Fruit fly (Drosophila melanogaster) whole organism, embryonic: ENCODE data around the gene CG46427.
A peak's percentile ranks its signal among the peaks of the same experiment; 100 is the strongest.

Experiments
- Antp ChIP-seq: fragments of 200-800 bp; sonication (Bioruptor generic); optimal IDR thresholded peaks from 3 replicates; lab custom pipeline; 2016; ENCODE audit warnings: missing biosample characterization, missing genetic modification characterization
- BEAF-32 ChIP-seq: fragments of 200-800 bp; sonication (Bioruptor generic); optimal IDR thresholded peaks from 3 replicates; lab custom pipeline; 2017; ENCODE audit warnings: missing biosample characterization, missing genetic modification characterization, mild to moderate bottlenecking, moderate library complexity, missing genetic modification reagents
- CG1024 ChIP-seq: fragments of 200-800 bp; sonication (Bioruptor generic); IDR thresholded peaks from 2 replicates; pipeline ENCODE4 v1.3.6; 2022; ENCODE audit warnings: missing biosample characterization, missing genetic modification characterization
- CG11398 ChIP-seq: fragments of 200-800 bp; sonication (Bioruptor generic); optimal IDR thresholded peaks from 2 replicates; lab custom pipeline; 2016; ENCODE audit warnings: missing biosample characterization, missing genetic modification characterization
- CG11696 ChIP-seq: fragments of 200-800 bp; sonication (Bioruptor generic); IDR thresholded peaks from 2 replicates; pipeline ENCODE4 v1.3.6; 2022; ENCODE audit warnings: missing biosample characterization, missing genetic modification characterization
- CG17912 ChIP-seq: fragments of 200-800 bp; sonication (Bioruptor generic); optimal IDR thresholded peaks from 2 replicates; lab custom pipeline; 2018; ENCODE audit warnings: missing biosample characterization, mild to moderate bottlenecking, missing genetic modification characterization
- CG18599 ChIP-seq: fragments of 200-800 bp; sonication (Bioruptor generic); optimal IDR thresholded peaks from 3 replicates; lab custom pipeline; 2017; ENCODE audit warnings: missing biosample characterization, missing genetic modification characterization, mild to moderate bottlenecking, moderate library complexity, missing genetic modification reagents
- CG31388 ChIP-seq: fragments of 200-800 bp; sonication (Bioruptor generic); optimal IDR thresholded peaks from 2 replicates; lab custom pipeline; 2016; ENCODE audit warnings: missing biosample characterization, missing genetic modification characterization
- CG31441 ChIP-seq: fragments of 200-800 bp; sonication (Bioruptor generic); IDR thresholded peaks from 2 replicates; pipeline ENCODE4 v1.3.6; 2022; ENCODE audit warnings: missing biosample characterization, missing genetic modification characterization
- CG3163 ChIP-seq: fragments of 200-800 bp; sonication (Bioruptor generic); optimal IDR thresholded peaks from 3 replicates; lab custom pipeline; 2016; ENCODE audit warnings: missing biosample characterization, missing genetic modification characterization
- CG32767 ChIP-seq: fragments of 200-800 bp; sonication (Bioruptor generic); IDR thresholded peaks from 2 replicates; pipeline ENCODE4 v1.3.6; 2022; ENCODE audit warnings: missing biosample characterization, missing genetic modification characterization
- CG32772 ChIP-seq: fragments of 200-800 bp; sonication (Bioruptor generic); IDR thresholded peaks from 2 replicates; pipeline ENCODE4 v1.3.6; 2022; ENCODE audit warnings: missing biosample characterization, missing genetic modification characterization
- CG4328 ChIP-seq: fragments of 200-800 bp; sonication (Bioruptor generic); optimal IDR thresholded peaks from 3 replicates; lab custom pipeline; 2017; ENCODE audit warnings: missing biosample characterization, missing genetic modification reagents, missing genetic modification characterization
- CG4617 ChIP-seq: fragments of 200-800 bp; sonication (Bioruptor generic); optimal IDR thresholded peaks from 3 replicates; lab custom pipeline; 2016; ENCODE audit warnings: missing biosample characterization, missing genetic modification characterization, borderline replicate concordance
- CG4707 ChIP-seq: fragments of 200-800 bp; sonication (Bioruptor generic); optimal IDR thresholded peaks from 2 replicates; lab custom pipeline; 2018; ENCODE audit warnings: missing biosample characterization, mild to moderate bottlenecking, missing genetic modification characterization, moderate library complexity
- CG5180 ChIP-seq: fragments of 200-800 bp; sonication (Bioruptor generic); optimal IDR thresholded peaks from 3 replicates; lab custom pipeline; 2017; ENCODE audit warnings: missing biosample characterization, missing genetic modification characterization, mild to moderate bottlenecking, moderate library complexity, missing genetic modification reagents
- CG8944 ChIP-seq: fragments of 200-800 bp; sonication (Bioruptor generic); optimal IDR thresholded peaks from 3 replicates; lab custom pipeline; 2016; ENCODE audit warnings: missing biosample characterization, missing genetic modification characterization
- CHES-1-like ChIP-seq: fragments of 200-800 bp; sonication (Bioruptor generic); optimal IDR thresholded peaks from 2 replicates; lab custom pipeline; 2016; ENCODE audit warnings: missing biosample characterization, missing genetic modification characterization
- D19A ChIP-seq: fragments of 200-800 bp; optimal IDR thresholded peaks from 3 replicates; lab custom pipeline; 2019; ENCODE audit warnings: missing biosample characterization, mild to moderate bottlenecking, missing genetic modification characterization, moderate library complexity
- Dbx ChIP-seq: fragments of 200-800 bp; sonication (Bioruptor generic); IDR thresholded peaks from 3 replicates; pipeline ENCODE4 v1.3.6; 2022; ENCODE audit warnings: missing biosample characterization, missing genetic modification characterization
- ERR ChIP-seq: fragments of 200-800 bp; sonication (Bioruptor generic); optimal IDR thresholded peaks from 2 replicates; lab custom pipeline; 2016; ENCODE audit warnings: missing biosample characterization, missing genetic modification characterization
- Fer3 ChIP-seq: fragments of 200-800 bp; sonication (Bioruptor generic); optimal IDR thresholded peaks from 2 replicates; lab custom pipeline; 2018; ENCODE audit warnings: missing biosample characterization, mild to moderate bottlenecking, missing genetic modification characterization, moderate library complexity
- Hand ChIP-seq: fragments of 200-800 bp; sonication (Bioruptor generic); optimal IDR thresholded peaks from 2 replicates; lab custom pipeline; 2017; ENCODE audit warnings: mild to moderate bottlenecking, missing biosample characterization, missing genetic modification reagents, missing genetic modification characterization
- Hsf ChIP-seq: fragments of 200-800 bp; sonication (Bioruptor generic); optimal IDR thresholded peaks from 3 replicates; lab custom pipeline; 2016; ENCODE audit warnings: missing biosample characterization, missing genetic modification characterization
- NC2β ChIP-seq: fragments of 200-800 bp; sonication (Bioruptor generic); optimal IDR thresholded peaks from 2 replicates; lab custom pipeline; 2016; ENCODE audit warnings: missing biosample characterization, missing genetic modification characterization
- Nf-YB ChIP-seq: fragments of 200-800 bp; sonication (Bioruptor generic); optimal IDR thresholded peaks from 3 replicates; lab custom pipeline; 2019; ENCODE audit warnings: missing biosample characterization, mild to moderate bottlenecking, missing genetic modification characterization, moderate library complexity
- Scr ChIP-seq: fragments of 200-800 bp; sonication (Bioruptor generic); IDR thresholded peaks from 2 replicates; pipeline ENCODE4 v1.3.6; 2022; ENCODE audit warnings: missing biosample characterization, missing genetic modification characterization; ENCODE audit not compliant: partially characterized antibody
- Six4 ChIP-seq: fragments of 200-800 bp; sonication (Bioruptor generic); optimal IDR thresholded peaks from 2 replicates; lab custom pipeline; 2016; ENCODE audit warnings: missing biosample characterization, missing genetic modification characterization
- ac ChIP-seq: fragments of 200-800 bp; sonication (Bioruptor generic); optimal IDR thresholded peaks from 3 replicates; lab custom pipeline; 2017; ENCODE audit warnings: missing biosample characterization, mild to moderate bottlenecking, missing genetic modification characterization
- az2 ChIP-seq: fragments of 200-800 bp; sonication (Bioruptor generic); optimal IDR thresholded peaks from 3 replicates; lab custom pipeline; 2016; ENCODE audit warnings: missing biosample characterization, missing genetic modification characterization
- bab2 ChIP-seq: fragments of 200-800 bp; sonication (Bioruptor generic); optimal IDR thresholded peaks from 2 replicates; lab custom pipeline; 2016; ENCODE audit warnings: missing biosample characterization, missing genetic modification characterization
- bigmax ChIP-seq: fragments of 200-800 bp; sonication (Bioruptor generic); optimal IDR thresholded peaks from 2 replicates; lab custom pipeline; 2018; ENCODE audit warnings: missing biosample characterization, mild to moderate bottlenecking, missing genetic modification characterization
- chm ChIP-seq: fragments of 200-800 bp; sonication (Bioruptor generic); IDR thresholded peaks from 2 replicates; pipeline ENCODE4 v1.3.6; 2022; ENCODE audit warnings: missing biosample characterization, missing genetic modification characterization
- crc ChIP-seq: fragments of 200-800 bp; sonication (Bioruptor generic); optimal IDR thresholded peaks from 2 replicates; lab custom pipeline; 2016; ENCODE audit warnings: missing biosample characterization, missing genetic modification characterization
- danr ChIP-seq: fragments of 200-800 bp; sonication (Bioruptor generic); IDR thresholded peaks from 2 replicates; pipeline ENCODE4 v1.3.6; 2022; ENCODE audit warnings: missing biosample characterization, missing genetic modification characterization
- dmrt99B ChIP-seq: fragments of 200-800 bp; sonication (Bioruptor generic); optimal IDR thresholded peaks from 2 replicates; lab custom pipeline; 2018; ENCODE audit warnings: missing biosample characterization, mild to moderate bottlenecking, missing genetic modification characterization, moderate library complexity
- gcm ChIP-seq: fragments of 200-800 bp; sonication (Bioruptor generic); optimal IDR thresholded peaks from 2 replicates; lab custom pipeline; 2019; ENCODE audit warnings: missing biosample characterization, mild to moderate bottlenecking, missing genetic modification characterization, moderate library complexity
- hbn ChIP-seq: fragments of 200-800 bp; sonication (Bioruptor generic); IDR thresholded peaks from 2 replicates; pipeline ENCODE4 v1.3.6; 2022; ENCODE audit warnings: missing biosample characterization, missing genetic modification characterization; ENCODE audit not compliant: partially characterized antibody
- lilli ChIP-seq: fragments of 200-800 bp; sonication (Bioruptor generic); optimal IDR thresholded peaks from 3 replicates; lab custom pipeline; 2016; ENCODE audit warnings: missing biosample characterization, missing genetic modification characterization
- nerfin-1 ChIP-seq: fragments of 200-800 bp; sonication (Bioruptor generic); optimal IDR thresholded peaks from 3 replicates; lab custom pipeline; 2019; ENCODE audit warnings: missing biosample characterization, mild to moderate bottlenecking, missing genetic modification characterization, moderate library complexity
- peb ChIP-seq: fragments of 200-800 bp; sonication (Bioruptor generic); IDR thresholded peaks from 2 replicates; pipeline ENCODE4 v1.3.6; 2022; ENCODE audit warnings: missing biosample characterization, missing genetic modification characterization
- repo ChIP-seq: fragments of 200-800 bp; sonication (Bioruptor generic); optimal IDR thresholded peaks from 2 replicates; lab custom pipeline; 2016; ENCODE audit warnings: missing biosample characterization, missing genetic modification characterization
- row ChIP-seq: fragments of 200-800 bp; sonication (Bioruptor generic); IDR thresholded peaks from 3 replicates; pipeline ENCODE4 v1.3.6; 2022; ENCODE audit warnings: missing biosample characterization, missing genetic modification characterization
- sd ChIP-seq: fragments of 200-800 bp; sonication (Bioruptor generic); optimal IDR thresholded peaks from 3 replicates; lab custom pipeline; 2018; ENCODE audit warnings: missing biosample characterization, mild to moderate bottlenecking, missing genetic modification characterization, moderate library complexity
- trh ChIP-seq: fragments of 200-800 bp; sonication (Bioruptor generic); optimal IDR thresholded peaks from 2 replicates; lab custom pipeline; 2016; ENCODE audit warnings: missing biosample characterization, missing genetic modification characterization
- usp ChIP-seq: fragments of >200 bp; optimal IDR thresholded peaks from 2 replicates; lab custom pipeline; 2017; ENCODE audit warnings: missing biosample characterization, missing genetic modification characterization
- vfl ChIP-seq: fragments of 200-800 bp; sonication (Bioruptor generic); optimal IDR thresholded peaks from 2 replicates; lab custom pipeline; 2016; ENCODE audit warnings: missing biosample characterization, missing genetic modification characterization

CG46427 gene

DNA sequence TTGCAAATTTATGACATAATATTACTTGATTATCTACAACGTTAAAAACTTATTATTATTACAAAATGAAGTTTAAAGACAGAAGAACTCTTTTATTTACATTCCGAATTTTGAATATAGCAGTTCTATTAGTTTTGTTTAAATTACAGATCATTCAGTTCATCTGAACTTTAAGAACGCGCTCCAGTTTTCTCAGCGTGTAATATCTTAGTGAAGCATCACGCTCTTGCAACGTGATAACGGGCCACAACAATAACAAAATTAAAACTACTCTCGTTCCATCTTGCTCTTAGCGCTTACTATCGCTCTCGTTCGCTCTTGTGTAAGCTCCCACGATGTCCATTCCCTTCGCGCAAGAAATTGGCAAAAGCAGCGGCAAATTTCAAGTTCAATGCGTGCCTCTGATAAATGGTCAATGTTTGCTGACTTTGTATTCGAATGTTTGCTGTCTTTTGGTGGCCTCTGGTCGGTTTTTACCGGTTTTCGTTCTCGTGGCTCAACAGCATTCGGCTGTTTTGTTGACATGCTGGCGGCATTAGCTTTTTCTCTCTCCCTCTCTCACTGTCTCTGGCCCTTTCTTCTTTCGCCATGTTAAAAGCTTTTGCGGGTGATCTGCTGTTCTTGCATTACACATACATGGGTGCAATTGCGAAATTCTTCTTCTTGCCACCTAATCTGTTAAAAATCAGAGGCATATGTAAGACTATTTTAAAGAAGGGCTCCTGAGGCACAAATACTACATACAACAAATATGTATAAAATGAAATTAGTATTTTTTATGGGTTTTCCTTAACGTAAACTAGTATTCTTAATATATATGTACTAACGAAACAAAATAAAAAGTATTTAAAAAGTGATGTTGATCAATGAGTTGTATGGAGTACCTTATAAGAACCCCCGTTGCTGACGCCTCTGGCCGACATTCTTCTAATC is 3.9 kb upstream of the CG46427 start (continued):
- no peak for TF ChIP-seq CG31388 (GFP tag; lab: Kevin White, UChicago)
- TF ChIP-seq NC2β = no peak
- peak; percentile 4 for TF ChIP-seq Hand
- no peak for TF ChIP-seq gcm (GFP tag; lab: Kevin White, UChicago)
- TF ChIP-seq Dbx = peak; percentile 24; the same call in 1 of the 3 replicates
- no peak for TF ChIP-seq CG5180 (GFP tag; lab: Kevin White, UChicago)
- TF ChIP-seq trh (GFP tag; lab: Kevin White, UChicago) = no peak
- TF ChIP-seq danr (GFP tag; lab: Robert Waterston, UW) = no peak
- TF ChIP-seq bab2 (GFP tag; lab: Kevin White, UChicago) = no peak
- TF ChIP-seq CG17912 (GFP tag; lab: Kevin White, UChicago) = no peak
- TF ChIP-seq CG18599 (GFP tag; lab: Kevin White, UChicago) = peak; percentile 67
- TF ChIP-seq CG11696 (GFP tag; lab: Robert Waterston, UW) = no peak
- no peak for TF ChIP-seq usp (GFP tag; lab: Kevin White, UChicago)
- TF ChIP-seq Antp (GFP tag; lab: Kevin White, UChicago) = no peak
- TF ChIP-seq bigmax (GFP tag; lab: Kevin White, UChicago) = no peak
- peak; percentile 56 for TF ChIP-seq lilli (GFP tag; lab: Kevin White, UChicago)
- peak; percentile 24; the same call in 1 of the 2 replicates for TF ChIP-seq CG31441
- peak; percentile 35 for TF ChIP-seq Fer3 (tag; lab: Kevin White, UChicago)
- no peak for TF ChIP-seq CG4707
- TF ChIP-seq hbn = no peak
- TF ChIP-seq Scr (GFP tag; lab: Robert Waterston, UW) = no peak
- TF ChIP-seq CG11398 (GFP tag; lab: Kevin White, UChicago) = no peak
- no peak for TF ChIP-seq ERR (GFP tag; lab: Kevin White, UChicago)
- TF ChIP-seq Hsf (GFP tag; lab: Kevin White, UChicago) = no peak
- TF ChIP-seq repo (GFP tag; lab: Kevin White, UChicago) = no peak
- TF ChIP-seq row (GFP tag; lab: Robert Waterston, UW) = peak; percentile 75
- TF ChIP-seq CG3163 (GFP tag; lab: Kevin White, UChicago) = peak; percentile 4
- no peak for TF ChIP-seq az2 (GFP tag; lab: Kevin White, UChicago)
- TF ChIP-seq chm (GFP tag; lab: Robert Waterston, UW) = no peak
- no peak for TF ChIP-seq CG8944 (GFP tag; lab: Kevin White, UChicago)
- no peak for TF ChIP-seq BEAF-32 (GFP tag; lab: Kevin White, UChicago)
- no peak for TF ChIP-seq CG32772 (GFP tag; lab: Robert Waterston, UW)
- no peak for TF ChIP-seq CG4617 (GFP tag; lab: Kevin White, UChicago)
- TF ChIP-seq CHES-1-like = no peak
- TF ChIP-seq CG4328 (GFP tag; lab: Kevin White, UChicago) = no peak
- no peak for TF ChIP-seq CG1024 (GFP tag; lab: Robert Waterston, UW)
- no peak for TF ChIP-seq peb (GFP tag; lab: Robert Waterston, UW)
- peak; percentile 22 for TF ChIP-seq sd (tag; lab: Kevin White, UChicago)
- TF ChIP-seq crc = no peak
- TF ChIP-seq Nf-YB (GFP tag; lab: Kevin White, UChicago) = no peak
- peak; percentile 39 for TF ChIP-seq dmrt99B (tag; lab: Kevin White, UChicago)
- no peak for TF ChIP-seq nerfin-1 (tag; lab: Kevin White, UChicago)
- TF ChIP-seq D19A (tag; lab: Kevin White, UChicago) = no peak
- no peak for TF ChIP-seq ac (GFP tag; lab: Kevin White, UChicago)
- no peak for TF ChIP-seq CG32767 (GFP tag; lab: Robert Waterston, UW)
- no peak for TF ChIP-seq vfl
- no peak for TF ChIP-seq Six4 (GFP tag; lab: Kevin White, UChicago)
